Worm (Caenorhabditis elegans): ENCODE measurements around the gene CC8.2.

DNA sequence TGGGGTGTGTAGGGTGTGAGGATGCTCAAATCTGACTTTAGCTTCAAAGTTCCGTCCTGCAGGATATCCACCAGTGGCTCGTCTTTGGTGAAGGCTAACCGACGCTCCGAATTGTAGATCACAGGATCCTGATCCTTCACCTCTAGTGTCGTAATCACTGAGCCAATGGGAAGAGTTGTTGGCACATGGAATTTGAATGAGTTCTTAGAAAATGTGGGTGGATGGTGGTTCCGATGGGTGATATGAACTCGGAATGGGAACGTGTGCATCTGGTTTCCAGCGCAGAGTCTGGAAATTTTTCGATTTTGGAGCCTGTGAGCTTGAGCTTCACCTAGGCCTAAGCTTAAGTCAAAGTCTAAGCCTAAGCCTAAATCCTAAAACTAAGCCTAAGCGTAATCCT lies 18.1 kb upstream of the CC8.2 start:
- TF ChIP-seq him-1 (tag; optimal IDR thresholded peaks at IDR 0.05) (no peak), dao-5 (tag; optimal IDR thresholded peaks at IDR 0.05) (no peak), W03F9.2 (tag; optimal IDR thresholded peaks at IDR 0.05) (no peak)
